Worm (Caenorhabditis elegans) whole organism, L1 larva: ENCODE measurements around the gene prp-8.

Source experiments
- C04F5.9 ChIP-seq: sonication (generic microtip); optimal IDR thresholded peaks from 2 replicates; lab custom pipeline; 2016; ENCODE audit warnings: missing genetic modification characterization, missing compliant biosample characterization
- C16A3.4 ChIP-seq: fragments of 150-350 bp; optimal IDR thresholded peaks from 2 replicates; lab custom pipeline; 2014; ENCODE audit warnings: missing biosample characterization, missing genetic modification characterization
- C34B4.2 ChIP-seq: sonication (generic microtip); optimal IDR thresholded peaks from 2 replicates; lab custom pipeline; 2017; ENCODE audit warnings: mild to moderate bottlenecking, missing genetic modification characterization, missing compliant biosample characterization
- Y116A8C.19 ChIP-seq: sonication (generic microtip); optimal IDR thresholded peaks from 2 replicates; lab custom pipeline; 2016; ENCODE audit warnings: missing compliant biosample characterization, missing genetic modification characterization, borderline replicate concordance
- alr-1 ChIP-seq: fragments of 200-800 bp; sonication (Bioruptor generic); optimal IDR thresholded peaks from 2 replicates; lab custom pipeline; 2018; ENCODE audit warnings: borderline replicate concordance, mild to moderate bottlenecking, missing genetic modification characterization, missing compliant biosample characterization
- aly-2 ChIP-seq: fragments of 150-350 bp; optimal IDR thresholded peaks from 2 replicates; lab custom pipeline; 2014; ENCODE audit warnings: missing biosample characterization, missing genetic modification characterization
- ceh-8 ChIP-seq: fragments of 200-800 bp; sonication (Bioruptor generic); optimal IDR thresholded peaks from 2 replicates; lab custom pipeline; 2018; ENCODE audit warnings: mild to moderate bottlenecking, missing genetic modification characterization, moderate library complexity, missing compliant biosample characterization
- ceh-82 ChIP-seq, 3 experiments: fragments of 150-350 bp in 1 of 3; sonication (generic microtip) in 2 of 3; optimal IDR thresholded peaks; 2 replicates each; lab custom pipeline; 2014 to 2017; ENCODE audit warnings: missing biosample characterization in 3 of 3, missing genetic modification characterization in 3 of 3
- ces-1 ChIP-seq: fragments of 150-350 bp; optimal IDR thresholded peaks from 2 replicates; lab custom pipeline; 2014; ENCODE audit warnings: missing biosample characterization, missing genetic modification reagents, missing genetic modification characterization
- dpl-1 ChIP-seq, 3 experiments: fragments of 150-350 bp in 2 of 3; sonication (generic microtip) in 1 of 3; optimal IDR thresholded peaks; 2 replicates each; lab custom pipeline; 2014 to 2017; ENCODE audit warnings: missing biosample characterization in 3 of 3, missing genetic modification characterization in 3 of 3, missing genetic modification reagents in 3 of 3
- efl-1 ChIP-seq, 4 experiments: fragments of 150-350 bp; optimal IDR thresholded peaks in 3 of 4; peaks in 1 of 4; 1 replicate in 1 of 4; 2 replicates in 3 of 4; lab custom pipeline; 2014; ENCODE audit warnings: missing biosample characterization in 2 of 4, missing genetic modification characterization in 2 of 4, missing genetic modification reagents in 2 of 4
- egl-13 ChIP-seq: sonication (generic microtip); optimal IDR thresholded peaks from 2 replicates; lab custom pipeline; 2016; ENCODE audit warnings: missing genotype, missing genetic modification reagents, missing genetic modification characterization, missing compliant biosample characterization
- elt-3 ChIP-seq, 6 experiments: fragments of 150-350 bp in 1 of 6; sonication (generic microtip); optimal IDR thresholded peaks; 2 replicates each; lab custom pipeline; 2017 to 2018; ENCODE audit warnings: missing biosample characterization in 6 of 6, missing genetic modification characterization in 6 of 6, inconsistent platforms in 1 of 6
- ets-5 ChIP-seq: fragments of 200-800 bp; sonication (Bioruptor generic); IDR thresholded peaks from 2 replicates; pipeline ENCODE4 v1.3.6; 2022; ENCODE audit warnings: missing genetic modification characterization, missing compliant biosample characterization
- fkh-4 ChIP-seq: sonication (generic microtip); optimal IDR thresholded peaks from 2 replicates; lab custom pipeline; 2016; ENCODE audit warnings: missing compliant biosample characterization, missing genetic modification characterization, borderline replicate concordance
- fkh-8 ChIP-seq: sonication (generic microtip); optimal IDR thresholded peaks from 2 replicates; lab custom pipeline; 2016; ENCODE audit warnings: mild to moderate bottlenecking, missing genetic modification characterization, missing compliant biosample characterization
- fos-1 ChIP-seq: fragments of 150-350 bp; optimal IDR thresholded peaks from 2 replicates; lab custom pipeline; 2014; ENCODE audit warnings: missing biosample characterization, missing genetic modification characterization
- grh-1 ChIP-seq: fragments of 200-800 bp; sonication (Bioruptor generic); IDR thresholded peaks from 2 replicates; pipeline ENCODE4 v1.3.6; 2022; ENCODE audit warnings: missing genetic modification reagents, missing genetic modification characterization, missing compliant biosample characterization
- hlh-17 ChIP-seq: fragments of 200-800 bp; sonication (Bioruptor generic); optimal IDR thresholded peaks from 2 replicates; lab custom pipeline; 2018; ENCODE audit warnings: missing genetic modification characterization, mild to moderate bottlenecking, missing compliant biosample characterization, moderate library complexity, borderline replicate concordance
- irx-1 ChIP-seq: sonication (generic microtip); optimal IDR thresholded peaks from 2 replicates; lab custom pipeline; 2016; ENCODE audit warnings: missing genetic modification characterization, missing compliant biosample characterization
- isw-1 ChIP-seq: fragments of 200-800 bp; sonication (Bioruptor generic); IDR thresholded peaks from 2 replicates; pipeline ENCODE4 v1.3.6; 2022; ENCODE audit warnings: missing genetic modification characterization, missing compliant biosample characterization
- lin-13 ChIP-seq: fragments of 150-350 bp; optimal IDR thresholded peaks from 2 replicates; lab custom pipeline; 2014; ENCODE audit warnings: missing biosample characterization, missing genetic modification reagents, missing genetic modification characterization
- lin-14 ChIP-seq: fragments of 200-800 bp; sonication (Bioruptor generic); optimal IDR thresholded peaks from 2 replicates; lab custom pipeline; 2018; ENCODE audit warnings: mild to moderate bottlenecking, missing genetic modification characterization, moderate library complexity, missing compliant biosample characterization
- lin-35 ChIP-seq, 2 experiments: fragments of 150-350 bp; optimal IDR thresholded peaks; 2 replicates each; lab custom pipeline; 2014; ENCODE audit warnings: missing biosample characterization in 2 of 2, missing genetic modification characterization in 2 of 2, missing genetic modification reagents in 2 of 2
- lin-39 ChIP-seq: fragments of 150-350 bp; optimal IDR thresholded peaks from 2 replicates; lab custom pipeline; 2014; ENCODE audit warnings: missing biosample characterization, missing genetic modification reagents, missing genetic modification characterization
- lir-3 ChIP-seq: sonication (generic microtip); optimal IDR thresholded peaks from 2 replicates; lab custom pipeline; 2016; ENCODE audit warnings: mild to moderate bottlenecking, missing genetic modification characterization, moderate library complexity, missing compliant biosample characterization; ENCODE audit not compliant: poor library complexity
- lsy-2 ChIP-seq, 2 experiments: fragments of 150-350 bp; optimal IDR thresholded peaks; 2 replicates each; lab custom pipeline; 2014; ENCODE audit warnings: missing biosample characterization in 2 of 2, missing genetic modification characterization in 2 of 2
- mdl-1 ChIP-seq, 2 experiments: fragments of 150-350 bp; optimal IDR thresholded peaks; 2 replicates each; lab custom pipeline; 2014 to 2017; ENCODE audit warnings: missing biosample characterization in 2 of 2, missing genetic modification characterization in 2 of 2, inconsistent platforms in 1 of 2
- mep-1 ChIP-seq: fragments of 150-350 bp; optimal IDR thresholded peaks from 2 replicates; lab custom pipeline; 2014; ENCODE audit warnings: missing biosample characterization, missing genetic modification characterization
- nhr-11 ChIP-seq: fragments of 150-350 bp; optimal IDR thresholded peaks from 2 replicates; lab custom pipeline; 2014; ENCODE audit warnings: missing biosample characterization, missing genetic modification characterization
- nhr-20 ChIP-seq: sonication (generic microtip); optimal IDR thresholded peaks from 2 replicates; lab custom pipeline; 2016; ENCODE audit warnings: mild to moderate bottlenecking, missing genetic modification characterization, missing compliant biosample characterization
- nhr-28 ChIP-seq: fragments of 150-350 bp; optimal IDR thresholded peaks from 2 replicates; lab custom pipeline; 2014; ENCODE audit warnings: missing biosample characterization, missing genetic modification characterization
- nhr-71 ChIP-seq: sonication (generic microtip); optimal IDR thresholded peaks from 2 replicates; lab custom pipeline; 2016; ENCODE audit warnings: mild to moderate bottlenecking, missing genetic modification characterization, moderate library complexity, missing compliant biosample characterization
- nhr-76 ChIP-seq: sonication (generic microtip); optimal IDR thresholded peaks from 2 replicates; lab custom pipeline; 2017; ENCODE audit warnings: missing biosample characterization, missing genetic modification characterization
- nhr-77 ChIP-seq: fragments of 150-350 bp; optimal IDR thresholded peaks from 2 replicates; lab custom pipeline; 2014; ENCODE audit warnings: missing biosample characterization, missing genetic modification characterization
- nhr-84 ChIP-seq: sonication (generic microtip); optimal IDR thresholded peaks from 2 replicates; lab custom pipeline; 2017; ENCODE audit warnings: missing biosample characterization, missing genetic modification characterization
- pag-3 ChIP-seq: sonication (generic microtip); optimal IDR thresholded peaks from 2 replicates; lab custom pipeline; 2017; ENCODE audit warnings: missing genetic modification characterization, mild to moderate bottlenecking, missing compliant biosample characterization, antibody characterized with exemption, borderline replicate concordance; ENCODE audit not compliant: insufficient read depth
- pax-3 ChIP-seq: fragments of 200-800 bp; sonication (Bioruptor generic); optimal IDR thresholded peaks from 2 replicates; lab custom pipeline; 2018; ENCODE audit warnings: mild to moderate bottlenecking, missing genetic modification characterization, moderate library complexity, missing compliant biosample characterization
- pqm-1 ChIP-seq: sonication (generic microtip); optimal IDR thresholded peaks from 3 replicates; lab custom pipeline; 2017; ENCODE audit warnings: missing biosample characterization, missing genetic modification characterization
- rnt-1 ChIP-seq: sonication (generic microtip); optimal IDR thresholded peaks from 2 replicates; lab custom pipeline; 2016; ENCODE audit warnings: mild to moderate bottlenecking, missing genetic modification characterization, moderate library complexity, missing compliant biosample characterization
- sox-4 ChIP-seq: sonication (generic microtip); optimal IDR thresholded peaks from 2 replicates; lab custom pipeline; 2016; ENCODE audit warnings: missing genetic modification characterization, missing compliant biosample characterization
- tbx-2 ChIP-seq: sonication (generic microtip); optimal IDR thresholded peaks from 2 replicates; lab custom pipeline; 2016; ENCODE audit warnings: missing genetic modification characterization, missing compliant biosample characterization
- tlp-1 ChIP-seq: fragments of 150-350 bp; optimal IDR thresholded peaks from 2 replicates; lab custom pipeline; 2014; ENCODE audit warnings: missing biosample characterization, missing genetic modification characterization
- unc-130 ChIP-seq: fragments of 150-350 bp; optimal IDR thresholded peaks from 2 replicates; lab custom pipeline; 2017; ENCODE audit warnings: missing biosample characterization, missing genetic modification characterization, inconsistent platforms
- unc-30 ChIP-seq: sonication (generic microtip); optimal IDR thresholded peaks from 2 replicates; lab custom pipeline; 2017; ENCODE audit warnings: missing biosample characterization, missing genetic modification characterization
- unc-62 ChIP-seq: fragments of 150-350 bp; optimal IDR thresholded peaks from 2 replicates; lab custom pipeline; 2014; ENCODE audit warnings: missing biosample characterization, missing genetic modification reagents, missing genetic modification characterization
- unc-98 ChIP-seq: fragments of 200-800 bp; sonication (Bioruptor generic); IDR thresholded peaks from 2 replicates; pipeline ENCODE4 v1.3.6; 2022; ENCODE audit warnings: missing genetic modification characterization, missing compliant biosample characterization
- vab-15 ChIP-seq: sonication (generic microtip); optimal IDR thresholded peaks from 2 replicates; lab custom pipeline; 2017; ENCODE audit warnings: missing genotype, mild to moderate bottlenecking, missing genetic modification characterization, missing compliant biosample characterization
- xbp-1 ChIP-seq: sonication (generic microtip); optimal IDR thresholded peaks from 2 replicates; lab custom pipeline; 2016; ENCODE audit warnings: missing genetic modification characterization, missing compliant biosample characterization
- zag-1 ChIP-seq: fragments of 150-350 bp; optimal IDR thresholded peaks from 2 replicates; lab custom pipeline; 2014; ENCODE audit warnings: missing biosample characterization, missing genetic modification characterization
- zip-4 ChIP-seq: fragments of 200-800 bp; sonication (Bioruptor generic); optimal IDR thresholded peaks from 2 replicates; lab custom pipeline; 2018; ENCODE audit warnings: mild to moderate bottlenecking, missing genetic modification characterization, moderate library complexity, missing compliant biosample characterization
- ztf-4 ChIP-seq: fragments of 150-350 bp; optimal IDR thresholded peaks from 2 replicates; lab custom pipeline; 2014; ENCODE audit warnings: missing biosample characterization, missing genetic modification characterization

Gene prp-8

ce11 chrIII:8124323-8124722, 39.9 kb upstream of the prp-8 start:
- no peak for TF ChIP-seq ets-5 (GFP tag; lab: Robert Waterston, UW)
- TF ChIP-seq nhr-20 (tag; lab: Kevin White, UChicago) = peak; percentile 40
- TF ChIP-seq Y116A8C.19 (tag; lab: Kevin White, UChicago) = no peak
- no peak for TF ChIP-seq nhr-28 (tag; lab: Kevin White, UChicago)
- no peak for TF ChIP-seq vab-15 (tag; lab: Kevin White, UChicago)
- peak; percentile 76 for TF ChIP-seq fos-1 (tag; lab: Kevin White, UChicago)
- no peak for TF ChIP-seq isw-1 (GFP tag; lab: Robert Waterston, UW)
- no peak for TF ChIP-seq C16A3.4
- no peak for TF ChIP-seq C34B4.2 (tag; lab: Kevin White, UChicago)
- no peak for TF ChIP-seq nhr-84 (tag; lab: Kevin White, UChicago)
- peak; percentile 54 for TF ChIP-seq tbx-2
- no peak for TF ChIP-seq tlp-1 (tag; lab: Kevin White, UChicago)
- TF ChIP-seq unc-98 (GFP tag; lab: Robert Waterston, UW) = no peak
- TF ChIP-seq ceh-82 (tag; optimal IDR thresholded peaks at IDR 0.05; lab: Kevin White, UChicago) = peak; percentile 0 to 62 (median 9)
- peak; percentile 67 for TF ChIP-seq rnt-1 (tag; lab: Kevin White, UChicago)
- TF ChIP-seq grh-1 (GFP tag; lab: Robert Waterston, UW) = no peak
- TF ChIP-seq fkh-8 (tag; lab: Kevin White, UChicago) = peak; percentile 16
- peak; percentile 20 for TF ChIP-seq lin-13
- TF ChIP-seq alr-1 (tag; lab: Kevin White, UChicago) = no peak
- no peak for TF ChIP-seq lir-3 (tag; lab: Kevin White, UChicago)
- TF ChIP-seq irx-1 = no peak
- TF ChIP-seq nhr-71 (tag; lab: Kevin White, UChicago) = peak; percentile 82
- TF ChIP-seq C04F5.9 (tag; lab: Kevin White, UChicago) = no peak
- TF ChIP-seq unc-30 (tag; lab: Kevin White, UChicago) = no peak
- TF ChIP-seq pag-3 = no peak
- peak; percentile 40 to 52 for TF ChIP-seq lin-35 (GFP tag; optimal IDR thresholded peaks at IDR 0.05; lab: Kevin White, UChicago)
- TF ChIP-seq unc-62 (GFP tag; lab: Kevin White, UChicago) = no peak
- no peak for TF ChIP-seq pax-3 (tag; lab: Kevin White, UChicago)
- TF ChIP-seq ceh-8 (GFP tag; lab: Kevin White, UChicago) = no peak
- no peak for TF ChIP-seq egl-13 (tag; lab: Kevin White, UChicago)
- TF ChIP-seq nhr-76 (tag; lab: Kevin White, UChicago) = no peak
- no peak for TF ChIP-seq pqm-1 (tag; lab: Kevin White, UChicago)
- peak; percentile 86 for TF ChIP-seq mep-1 (tag; lab: Kevin White, UChicago)
- no peak for TF ChIP-seq ces-1 (GFP tag; lab: Kevin White, UChicago)
- TF ChIP-seq xbp-1 (tag; lab: Kevin White, UChicago) = peak; percentile 37
- TF ChIP-seq unc-130 (tag; lab: Kevin White, UChicago) = no peak
- peak in 1 of 6 experiments; percentile 59 for TF ChIP-seq elt-3 (tag; optimal IDR thresholded peaks at IDR 0.05; lab: Kevin White, UChicago)
- TF ChIP-seq zag-1 (tag; lab: Kevin White, UChicago) = no peak
- no peak for TF ChIP-seq lin-39 (tag; lab: Kevin White, UChicago)
- peak in 1 of 2 experiments; percentile 34 for TF ChIP-seq mdl-1 (tag; optimal IDR thresholded peaks at IDR 0.05; lab: Kevin White, UChicago)
- TF ChIP-seq nhr-77 (tag; lab: Kevin White, UChicago) = peak; percentile 45
- TF ChIP-seq fkh-4 (tag; lab: Kevin White, UChicago) = no peak
- peak; percentile 89 for TF ChIP-seq lin-14 (GFP tag; lab: Kevin White, UChicago)
- TF ChIP-seq aly-2 (tag; lab: Kevin White, UChicago) = no peak
- TF ChIP-seq sox-4 (tag; lab: Kevin White, UChicago) = no peak
- peak; percentile 72 to 84 for TF ChIP-seq efl-1 (optimal IDR thresholded peaks at IDR 0.05; lab: Kevin White, UChicago)
- TF ChIP-seq efl-1 (GFP tag; optimal IDR thresholded peaks at IDR 0.05 in 1 of 2; lab: Kevin White, UChicago) = peak; percentile 36 to 94
- peak; percentile 13 to 27 (median 27) for TF ChIP-seq dpl-1 (GFP tag; optimal IDR thresholded peaks at IDR 0.05; lab: Kevin White, UChicago)
- no peak for TF ChIP-seq ztf-4
- TF ChIP-seq hlh-17 (GFP tag; lab: Kevin White, UChicago) = no peak
- no peak for TF ChIP-seq zip-4 (GFP tag; lab: Kevin White, UChicago)
- TF ChIP-seq lsy-2 (tag; optimal IDR thresholded peaks at IDR 0.05; lab: Kevin White, UChicago) = peak; percentile 77 to 90
- TF ChIP-seq nhr-11 (tag; lab: Kevin White, UChicago) = no peak
